Worm (Caenorhabditis elegans) whole organism, L1 larva: ENCODE data around the gene C50F7.9.

Experiments
- ama-1 ChIP-seq: fragments of 150-350 bp; optimal IDR thresholded peaks from 2 replicates; lab custom pipeline; 2014
- ceh-88 ChIP-seq: fragments of 200-800 bp; sonication (Bioruptor generic); IDR thresholded peaks from 2 replicates; pipeline ENCODE4 v1.3.6; 2022; ENCODE audit warnings: missing genetic modification characterization, missing compliant biosample characterization
- ceh-90 ChIP-seq: sonication (generic microtip); optimal IDR thresholded peaks from 2 replicates; lab custom pipeline; 2016; ENCODE audit warnings: missing genetic modification characterization, missing compliant biosample characterization
- dsc-1 ChIP-seq: sonication (generic microtip); optimal IDR thresholded peaks from 2 replicates; lab custom pipeline; 2016; ENCODE audit warnings: mild to moderate bottlenecking, missing genetic modification characterization, missing compliant biosample characterization
- elt-2 ChIP-seq: sonication (generic microtip); optimal IDR thresholded peaks from 2 replicates; lab custom pipeline; 2016; ENCODE audit warnings: missing genetic modification characterization, mild to moderate bottlenecking, inconsistent platforms, missing compliant biosample characterization, missing genetic modification reagents
- fkh-10 ChIP-seq: sonication (generic microtip); optimal IDR thresholded peaks from 2 replicates; lab custom pipeline; 2017; ENCODE audit warnings: missing biosample characterization, missing genetic modification reagents, missing genetic modification characterization
- lin-35 ChIP-seq, 2 experiments: fragments of 150-350 bp; optimal IDR thresholded peaks; 2 replicates each; lab custom pipeline; 2014; ENCODE audit warnings: missing biosample characterization in 2 of 2, missing genetic modification characterization in 2 of 2, missing genetic modification reagents in 2 of 2
- nhr-11 ChIP-seq: fragments of 150-350 bp; optimal IDR thresholded peaks from 2 replicates; lab custom pipeline; 2014; ENCODE audit warnings: missing biosample characterization, missing genetic modification characterization
- nhr-76 ChIP-seq: sonication (generic microtip); optimal IDR thresholded peaks from 2 replicates; lab custom pipeline; 2017; ENCODE audit warnings: missing biosample characterization, missing genetic modification characterization
- pqm-1 ChIP-seq: sonication (generic microtip); optimal IDR thresholded peaks from 3 replicates; lab custom pipeline; 2017; ENCODE audit warnings: missing biosample characterization, missing genetic modification characterization
- rnt-1 ChIP-seq: sonication (generic microtip); optimal IDR thresholded peaks from 2 replicates; lab custom pipeline; 2016; ENCODE audit warnings: mild to moderate bottlenecking, missing genetic modification characterization, moderate library complexity, missing compliant biosample characterization
- skn-1 ChIP-seq: fragments of 150-350 bp; optimal IDR thresholded peaks from 2 replicates; lab custom pipeline; 2014; ENCODE audit warnings: missing biosample characterization, missing genetic modification characterization
- snpc-4 ChIP-seq: fragments of 150-350 bp; optimal IDR thresholded peaks from 2 replicates; lab custom pipeline; 2014; ENCODE audit warnings: missing biosample characterization, missing genetic modification characterization
- tbx-2 ChIP-seq: sonication (generic microtip); optimal IDR thresholded peaks from 2 replicates; lab custom pipeline; 2016; ENCODE audit warnings: missing genetic modification characterization, missing compliant biosample characterization

DNA sequence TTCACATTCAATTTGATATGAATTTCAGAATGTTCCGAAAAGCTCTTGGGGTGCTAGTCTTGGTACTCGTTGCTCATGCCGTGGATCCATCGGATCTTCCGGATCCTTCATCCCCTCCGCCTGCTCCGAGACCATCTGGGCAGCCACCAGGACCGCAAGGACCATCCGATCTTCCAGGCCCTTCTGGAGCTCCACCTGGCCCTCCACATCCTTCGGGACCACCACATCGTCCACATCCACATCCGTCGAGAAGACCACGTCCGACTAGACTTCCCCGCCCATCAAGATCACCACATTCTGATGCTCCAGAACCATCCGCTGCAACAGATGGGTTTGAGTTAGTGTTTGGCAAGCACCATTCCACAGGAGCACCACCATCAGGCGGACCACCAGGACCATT is 2.8 kb upstream of the C50F7.9 start, which contains the start of gene clx-1:
- TF ChIP-seq ceh-90 (tag; lab: Kevin White, UChicago) (no peak), pqm-1 (tag; lab: Kevin White, UChicago) (no peak), rnt-1 (tag; lab: Kevin White, UChicago) (no peak), dsc-1 (tag; lab: Kevin White, UChicago) (no peak), lin-35 (GFP tag; optimal IDR thresholded peaks at IDR 0.05; lab: Kevin White, UChicago) (no peak), snpc-4 (no peak), nhr-76 (tag; lab: Kevin White, UChicago) (no peak), elt-2 (tag; lab: Kevin White, UChicago) (no peak), ama-1 (no peak), skn-1 (tag; lab: Kevin White, UChicago) (no peak), ceh-88 (no peak), fkh-10 (GFP tag; lab: Kevin White, UChicago) (no peak), tbx-2 (tag; lab: Kevin White, UChicago) (no peak), nhr-11 (tag; lab: Kevin White, UChicago) (no peak)
